Fruit fly (Drosophila melanogaster) whole organism, embryonic: ENCODE measurements around the gene Parg.

ENCODE experiments used
- Asciz ChIP-seq: fragments of 200-800 bp; sonication (Bioruptor generic); optimal IDR thresholded peaks from 2 replicates; lab custom pipeline; 2017; ENCODE audit warnings: missing biosample characterization, mild to moderate bottlenecking, missing genetic modification characterization, missing genetic modification reagents
- Atf-2 ChIP-seq: fragments of 200-800 bp; sonication (Bioruptor generic); optimal IDR thresholded peaks from 2 replicates; lab custom pipeline; 2016; ENCODE audit warnings: missing biosample characterization, missing genetic modification characterization
- BEAF-32 ChIP-seq: fragments of 200-800 bp; sonication (Bioruptor generic); optimal IDR thresholded peaks from 3 replicates; lab custom pipeline; 2017; ENCODE audit warnings: missing biosample characterization, missing genetic modification characterization, mild to moderate bottlenecking, moderate library complexity, missing genetic modification reagents
- Bteb2 ChIP-seq: fragments of 200-800 bp; sonication (Bioruptor generic); optimal IDR thresholded peaks from 2 replicates; lab custom pipeline; 2016; ENCODE audit warnings: missing biosample characterization, missing genetic modification characterization
- CG10321 ChIP-seq: fragments of 200-800 bp; sonication (Bioruptor generic); IDR thresholded peaks from 2 replicates; pipeline ENCODE4 v1.3.6; 2022; ENCODE audit warnings: missing biosample characterization, missing genetic modification characterization
- CG10543 ChIP-seq: fragments of 200-800 bp; sonication (Bioruptor generic); optimal IDR thresholded peaks from 3 replicates; lab custom pipeline; 2017; ENCODE audit warnings: missing biosample characterization, mild to moderate bottlenecking, missing genetic modification characterization, moderate library complexity
- CG10979 ChIP-seq: fragments of 200-800 bp; sonication (Bioruptor generic); optimal IDR thresholded peaks from 2 replicates; lab custom pipeline; 2018; ENCODE audit warnings: missing biosample characterization, mild to moderate bottlenecking, missing genetic modification characterization, moderate library complexity
- CG11085 ChIP-seq: fragments of 200-800 bp; sonication (Bioruptor generic); IDR thresholded peaks from 2 replicates; pipeline ENCODE4 v1.3.6; 2022; ENCODE audit warnings: missing biosample characterization, missing genetic modification characterization
- CG12071 ChIP-seq: fragments of 200-800 bp; sonication (Bioruptor generic); optimal IDR thresholded peaks from 3 replicates; lab custom pipeline; 2018; ENCODE audit warnings: missing biosample characterization, mild to moderate bottlenecking, missing genetic modification characterization
- CG12659 ChIP-seq: fragments of 200-800 bp; sonication (Bioruptor generic); optimal IDR thresholded peaks from 3 replicates; lab custom pipeline; 2017; ENCODE audit warnings: mild to moderate bottlenecking, missing biosample characterization, missing genetic modification reagents, missing genetic modification characterization
- CG14710 ChIP-seq: fragments of 200-800 bp; sonication (Bioruptor generic); optimal IDR thresholded peaks from 3 replicates; lab custom pipeline; 2019; ENCODE audit warnings: missing biosample characterization, mild to moderate bottlenecking, missing genetic modification characterization, moderate library complexity
- CG17328 ChIP-seq: fragments of 200-800 bp; sonication (Bioruptor generic); IDR thresholded peaks from 2 replicates; pipeline ENCODE4 v1.3.6; 2022; ENCODE audit warnings: missing biosample characterization, missing genetic modification characterization
- CG2712 ChIP-seq: fragments of 200-800 bp; optimal IDR thresholded peaks from 3 replicates; lab custom pipeline; 2019; ENCODE audit warnings: missing biosample characterization, mild to moderate bottlenecking, missing genetic modification characterization, moderate library complexity
- CG30403 ChIP-seq: fragments of 200-800 bp; sonication (Bioruptor generic); optimal IDR thresholded peaks from 3 replicates; lab custom pipeline; 2016; ENCODE audit warnings: missing biosample characterization, missing genetic modification characterization
- CG34224 ChIP-seq: fragments of 200-800 bp; sonication (Bioruptor generic); IDR thresholded peaks from 3 replicates; pipeline ENCODE4 v1.3.6; 2022; ENCODE audit warnings: missing biosample characterization, missing genetic modification characterization; ENCODE audit not compliant: partially characterized antibody
- CG4360 ChIP-seq: fragments of 200-800 bp; sonication (Bioruptor generic); IDR thresholded peaks from 2 replicates; pipeline ENCODE4 v1.3.6; 2022; ENCODE audit warnings: missing biosample characterization, missing genetic modification characterization
- CG7271 ChIP-seq: fragments of 200-800 bp; sonication (Bioruptor generic); optimal IDR thresholded peaks from 2 replicates; lab custom pipeline; 2018; ENCODE audit warnings: missing biosample characterization, mild to moderate bottlenecking, missing genetic modification characterization, moderate library complexity
- CG8924 ChIP-seq: fragments of 200-800 bp; optimal IDR thresholded peaks from 3 replicates; lab custom pipeline; 2019; ENCODE audit warnings: missing biosample characterization, mild to moderate bottlenecking, missing genetic modification characterization, moderate library complexity
- CG9437 ChIP-seq: fragments of 200-800 bp; sonication (Bioruptor generic); optimal IDR thresholded peaks from 2 replicates; lab custom pipeline; 2018; ENCODE audit warnings: missing biosample characterization, mild to moderate bottlenecking, missing genetic modification characterization
- CG9797 ChIP-seq: fragments of 200-800 bp; sonication (Bioruptor generic); optimal IDR thresholded peaks from 3 replicates; lab custom pipeline; 2018; ENCODE audit warnings: missing biosample characterization, mild to moderate bottlenecking, missing genetic modification characterization
- CoRest ChIP-seq: fragments of 200-800 bp; sonication (Bioruptor generic); optimal IDR thresholded peaks from 3 replicates; lab custom pipeline; 2018; ENCODE audit warnings: missing biosample characterization, mild to moderate bottlenecking, missing genetic modification characterization, moderate library complexity
- Dll ChIP-seq: fragments of 200-800 bp; sonication (Bioruptor generic); IDR thresholded peaks from 4 replicates; pipeline ENCODE4 v1.3.6; 2022; ENCODE audit warnings: missing biosample characterization, missing genetic modification characterization; ENCODE audit not compliant: partially characterized antibody
- Doc3 ChIP-seq: fragments of 200-800 bp; sonication (Bioruptor generic); IDR thresholded peaks from 3 replicates; pipeline ENCODE4 v1.3.6; 2022; ENCODE audit warnings: missing biosample characterization, missing genetic modification characterization; ENCODE audit not compliant: partially characterized antibody
- Elba2 ChIP-seq: fragments of 200-800 bp; sonication (Bioruptor generic); optimal IDR thresholded peaks from 3 replicates; lab custom pipeline; 2016; ENCODE audit warnings: missing biosample characterization, missing genetic modification characterization
- Ets97D ChIP-seq: fragments of 200-800 bp; sonication (Bioruptor generic); optimal IDR thresholded peaks from 3 replicates; lab custom pipeline; 2016; ENCODE audit warnings: missing biosample characterization, missing genetic modification characterization
- Med ChIP-seq: fragments of 200-800 bp; sonication (Bioruptor generic); peaks from one replicate; lab custom pipeline; 2016; ENCODE audit warnings: missing biosample characterization, missing genetic modification characterization, mild to moderate bottlenecking, inconsistent platforms, moderate library complexity
- Sox100B ChIP-seq: fragments of 200-800 bp; sonication (Bioruptor generic); optimal IDR thresholded peaks from 3 replicates; lab custom pipeline; 2018; ENCODE audit warnings: missing biosample characterization, mild to moderate bottlenecking, missing genetic modification characterization
- Sry-β ChIP-seq: fragments of 200-800 bp; sonication (Bioruptor generic); optimal IDR thresholded peaks from 2 replicates; lab custom pipeline; 2018; ENCODE audit warnings: missing biosample characterization, mild to moderate bottlenecking, missing genetic modification characterization, moderate library complexity
- Taf1 ChIP-seq: fragments of 200-800 bp; sonication (Bioruptor generic); IDR thresholded peaks from 2 replicates; pipeline ENCODE4 v1.3.6; 2022; ENCODE audit warnings: missing biosample characterization, missing genetic modification characterization
- Trl ChIP-seq, 3 experiments: fragments of >200 bp in 2 of 3; fragments of 200-800 bp in 1 of 3; sonication (Bioruptor generic) in 1 of 3; optimal IDR thresholded peaks; 2 replicates in 1 of 3; 3 replicates in 2 of 3; lab custom pipeline; 2016 to 2017; ENCODE audit warnings: missing biosample characterization in 1 of 3, missing genetic modification characterization in 1 of 3
- bsh ChIP-seq, 2 experiments: fragments of 200-800 bp; sonication (Bioruptor generic); optimal IDR thresholded peaks; 2 replicates each; lab custom pipeline; 2017 to 2018; ENCODE audit warnings: mild to moderate bottlenecking in 2 of 2, missing biosample characterization in 2 of 2, missing genetic modification characterization in 2 of 2, moderate library complexity in 1 of 2
- dmrt99B ChIP-seq: fragments of 200-800 bp; sonication (Bioruptor generic); optimal IDR thresholded peaks from 2 replicates; lab custom pipeline; 2018; ENCODE audit warnings: missing biosample characterization, mild to moderate bottlenecking, missing genetic modification characterization, moderate library complexity
- eve ChIP-seq, 2 experiments: fragments of >200 bp; optimal IDR thresholded peaks; 2 replicates each; lab custom pipeline; 2017; ENCODE audit warnings: missing biosample characterization in 2 of 2, missing genetic modification characterization in 2 of 2
- fd102C ChIP-seq: fragments of 200-800 bp; sonication (Bioruptor generic); optimal IDR thresholded peaks from 2 replicates; lab custom pipeline; 2018; ENCODE audit warnings: missing biosample characterization, mild to moderate bottlenecking, missing genetic modification characterization, moderate library complexity
- gcm ChIP-seq: fragments of 200-800 bp; sonication (Bioruptor generic); optimal IDR thresholded peaks from 2 replicates; lab custom pipeline; 2019; ENCODE audit warnings: missing biosample characterization, mild to moderate bottlenecking, missing genetic modification characterization, moderate library complexity
- grn ChIP-seq: fragments of 200-800 bp; sonication (Bioruptor generic); optimal IDR thresholded peaks from 3 replicates; lab custom pipeline; 2017; ENCODE audit warnings: missing biosample characterization, missing genetic modification characterization
- ham ChIP-seq: fragments of 200-800 bp; sonication (Bioruptor generic); IDR thresholded peaks from 2 replicates; pipeline ENCODE4 v1.3.6; 2022; ENCODE audit warnings: missing biosample characterization, missing genetic modification characterization
- hbn ChIP-seq: fragments of 200-800 bp; sonication (Bioruptor generic); IDR thresholded peaks from 2 replicates; pipeline ENCODE4 v1.3.6; 2022; ENCODE audit warnings: missing biosample characterization, missing genetic modification characterization; ENCODE audit not compliant: partially characterized antibody
- nerfin-1 ChIP-seq: fragments of 200-800 bp; sonication (Bioruptor generic); optimal IDR thresholded peaks from 3 replicates; lab custom pipeline; 2019; ENCODE audit warnings: missing biosample characterization, mild to moderate bottlenecking, missing genetic modification characterization, moderate library complexity
- onecut ChIP-seq: fragments of 200-800 bp; sonication (Bioruptor generic); IDR thresholded peaks from 2 replicates; pipeline ENCODE4 v1.3.6; 2022; ENCODE audit warnings: missing biosample characterization, missing genetic modification characterization
- ro ChIP-seq: fragments of 200-800 bp; sonication (Bioruptor generic); IDR thresholded peaks from 2 replicates; pipeline ENCODE4 v1.3.6; 2022; ENCODE audit warnings: missing biosample characterization, missing genetic modification characterization
- row ChIP-seq: fragments of 200-800 bp; sonication (Bioruptor generic); IDR thresholded peaks from 3 replicates; pipeline ENCODE4 v1.3.6; 2022; ENCODE audit warnings: missing biosample characterization, missing genetic modification characterization
- run ChIP-seq: fragments of 200-800 bp; sonication (Bioruptor generic); optimal IDR thresholded peaks from 3 replicates; lab custom pipeline; 2018; ENCODE audit warnings: missing biosample characterization, mild to moderate bottlenecking, missing genetic modification characterization
- schlank ChIP-seq: fragments of 200-800 bp; sonication (Bioruptor generic); optimal IDR thresholded peaks from 2 replicates; lab custom pipeline; 2018; ENCODE audit warnings: missing biosample characterization, mild to moderate bottlenecking, missing genetic modification characterization
- sd ChIP-seq: fragments of 200-800 bp; sonication (Bioruptor generic); optimal IDR thresholded peaks from 3 replicates; lab custom pipeline; 2018; ENCODE audit warnings: missing biosample characterization, mild to moderate bottlenecking, missing genetic modification characterization, moderate library complexity
- sr ChIP-seq: fragments of 200-800 bp; sonication (Bioruptor generic); IDR thresholded peaks from 3 replicates; pipeline ENCODE4 v1.3.6; 2022; ENCODE audit warnings: missing biosample characterization, missing genetic modification characterization
- tgo ChIP-seq: fragments of 200-800 bp; sonication (Bioruptor generic); IDR thresholded peaks from 3 replicates; pipeline ENCODE4 v1.3.6; 2022; ENCODE audit warnings: missing biosample characterization, missing genetic modification characterization
- trh ChIP-seq: fragments of 200-800 bp; sonication (Bioruptor generic); optimal IDR thresholded peaks from 2 replicates; lab custom pipeline; 2016; ENCODE audit warnings: missing biosample characterization, missing genetic modification characterization
- zen ChIP-seq: fragments of 200-800 bp; sonication (Bioruptor generic); optimal IDR thresholded peaks from 3 replicates; lab custom pipeline; 2018; ENCODE audit warnings: missing biosample characterization, mild to moderate bottlenecking, missing genetic modification characterization, moderate library complexity

The Parg gene

dm6 chrX:3704204-3704660 lies 32.9 kb upstream of the Parg start (continued):
- TF ChIP-seq CG4360 (GFP tag; lab: Robert Waterston, UW) (peak; percentile 96), CG17328 (no peak), dmrt99B (tag; lab: Kevin White, UChicago) (no peak), CG30403 (GFP tag; lab: Kevin White, UChicago) (no peak), CG8924 (tag; lab: Kevin White, UChicago) (peak; percentile 29), CG34224 (GFP tag; lab: Robert Waterston, UW) (peak; percentile 79), Med (GFP tag; lab: Kevin White, UChicago) (no peak), Sox100B (peak; percentile 34), CG12659 (GFP tag; lab: Kevin White, UChicago) (peak; percentile 12), sd (peak; percentile 94), ham (GFP tag; lab: Robert Waterston, UW) (no peak), CG10543 (GFP tag; lab: Kevin White, UChicago) (peak; percentile 8), onecut (peak; percentile 9; the same call in 1 of the 2 replicates), hbn (GFP tag; lab: Robert Waterston, UW) (peak; percentile 59), run (tag; lab: Kevin White, UChicago) (no peak), CG9797 (GFP tag; lab: Kevin White, UChicago) (no peak), eve (GFP tag; optimal IDR thresholded peaks at IDR 0.05; lab: Kevin White, UChicago) (peak in 1 of 2 experiments; percentile 43), Dll (GFP tag; lab: Robert Waterston, UW) (peak; percentile 93), Taf1 (GFP tag; lab: Robert Waterston, UW) (no peak), zen (peak; percentile 34), fd102C (GFP tag; lab: Kevin White, UChicago) (peak; percentile 19), ro (GFP tag; lab: Robert Waterston, UW) (no peak), gcm (GFP tag; lab: Kevin White, UChicago) (peak; percentile 20), trh (peak; percentile 5), nerfin-1 (peak; percentile 89), CG7271 (peak; percentile 55), CG11085 (no peak), tgo (GFP tag; lab: Robert Waterston, UW) (no peak), Doc3 (GFP tag; lab: Robert Waterston, UW) (peak; percentile 85), CoRest (tag; lab: Kevin White, UChicago) (peak; percentile 4), Asciz (GFP tag; lab: Kevin White, UChicago) (peak; percentile 4), CG12071 (GFP tag; lab: Kevin White, UChicago) (no peak), Sry-β (GFP tag; lab: Kevin White, UChicago) (peak; percentile 89), CG9437 (GFP tag; lab: Kevin White, UChicago) (peak; percentile 16), CG2712 (tag; lab: Kevin White, UChicago) (peak; percentile 29), schlank (tag; lab: Kevin White, UChicago) (no peak), BEAF-32 (peak; percentile 77), CG10979 (tag; lab: Kevin White, UChicago) (peak; percentile 16), Bteb2 (GFP tag; lab: Kevin White, UChicago) (no peak), CG10321 (GFP tag; lab: Robert Waterston, UW) (no peak), row (GFP tag; lab: Robert Waterston, UW) (peak; percentile 86), Trl (optimal IDR thresholded peaks at IDR 0.05; lab: Kevin White, UChicago) (no peak), Trl (GFP tag; optimal IDR thresholded peaks at IDR 0.05; lab: Kevin White, UChicago) (peak; percentile 19), Ets97D (GFP tag; lab: Kevin White, UChicago) (peak; percentile 40), Elba2 (GFP tag; lab: Kevin White, UChicago) (peak; percentile 100), CG14710 (tag; lab: Kevin White, UChicago) (peak; percentile 27), bsh (GFP tag; optimal IDR thresholded peaks at IDR 0.05; lab: Kevin White, UChicago) (peak in 1 of 2 experiments; percentile 17), Atf-2 (GFP tag; lab: Kevin White, UChicago) (no peak), sr (GFP tag; lab: Robert Waterston, UW) (no peak), grn (no peak)
